Fruit fly (Drosophila melanogaster) whole organism, embryonic: Measurements from ENCODE around the gene CG34117.

Source experiments
- Atf3 ChIP-seq: fragments of 200-800 bp; sonication (Bioruptor generic); optimal IDR thresholded peaks from 3 replicates; lab custom pipeline; 2016; ENCODE audit warnings: missing biosample characterization, missing genetic modification characterization
- CG10979 ChIP-seq: fragments of 200-800 bp; sonication (Bioruptor generic); optimal IDR thresholded peaks from 2 replicates; lab custom pipeline; 2018; ENCODE audit warnings: missing biosample characterization, mild to moderate bottlenecking, missing genetic modification characterization, moderate library complexity
- CG14014 ChIP-seq: fragments of 200-800 bp; sonication (Bioruptor generic); IDR thresholded peaks from 2 replicates; pipeline ENCODE4 v1.3.6; 2022; ENCODE audit warnings: missing biosample characterization, missing genetic modification characterization
- CG14441 ChIP-seq: fragments of 200-800 bp; sonication (Bioruptor generic); IDR thresholded peaks from 2 replicates; pipeline ENCODE4 v1.3.6; 2022; ENCODE audit warnings: missing biosample characterization, missing genetic modification characterization
- CG14965 ChIP-seq: fragments of 200-800 bp; sonication (Bioruptor generic); optimal IDR thresholded peaks from 2 replicates; lab custom pipeline; 2016; ENCODE audit warnings: missing biosample characterization, missing genetic modification characterization, borderline replicate concordance
- CG15514 ChIP-seq: fragments of 200-800 bp; sonication (Bioruptor generic); optimal IDR thresholded peaks from 3 replicates; lab custom pipeline; 2017; ENCODE audit warnings: missing biosample characterization, missing genetic modification characterization, mild to moderate bottlenecking, moderate library complexity, missing genetic modification reagents
- CG15696 ChIP-seq: fragments of 200-800 bp; sonication (Bioruptor generic); optimal IDR thresholded peaks from 2 replicates; lab custom pipeline; 2019; ENCODE audit warnings: missing biosample characterization, mild to moderate bottlenecking, missing genetic modification characterization, moderate library complexity
- CG16779 ChIP-seq: fragments of 200-800 bp; sonication (Bioruptor generic); IDR thresholded peaks from 2 replicates; pipeline ENCODE4 v1.3.6; 2022; ENCODE audit warnings: missing biosample characterization, missing genetic modification characterization
- CG2129 ChIP-seq: fragments of 200-800 bp; sonication (Bioruptor generic); IDR thresholded peaks from 2 replicates; pipeline ENCODE4 v1.3.6; 2022; ENCODE audit warnings: missing biosample characterization, missing genetic modification characterization; ENCODE audit not compliant: partially characterized antibody
- CG32767 ChIP-seq: fragments of 200-800 bp; sonication (Bioruptor generic); IDR thresholded peaks from 2 replicates; pipeline ENCODE4 v1.3.6; 2022; ENCODE audit warnings: missing biosample characterization, missing genetic modification characterization
- CG33213 ChIP-seq: fragments of 200-800 bp; sonication (Bioruptor generic); optimal IDR thresholded peaks from 3 replicates; lab custom pipeline; 2016; ENCODE audit warnings: missing biosample characterization, missing genetic modification characterization
- CG3726 ChIP-seq: fragments of 200-800 bp; sonication (Bioruptor generic); IDR thresholded peaks from 3 replicates; pipeline ENCODE4, ENCODE4 v1.3.6; 2022; ENCODE audit warnings: missing biosample characterization, missing genetic modification characterization
- CG4617 ChIP-seq: fragments of 200-800 bp; sonication (Bioruptor generic); optimal IDR thresholded peaks from 3 replicates; lab custom pipeline; 2016; ENCODE audit warnings: missing biosample characterization, missing genetic modification characterization, borderline replicate concordance
- CG6175 ChIP-seq: fragments of 200-800 bp; sonication (Bioruptor generic); IDR thresholded peaks from 3 replicates; pipeline ENCODE4 v1.3.6; 2022; ENCODE audit warnings: missing biosample characterization, missing genetic modification characterization
- CG6654 ChIP-seq: fragments of 200-800 bp; sonication (Bioruptor generic); optimal IDR thresholded peaks from 2 replicates; lab custom pipeline; 2017; ENCODE audit warnings: missing biosample characterization, mild to moderate bottlenecking, missing genetic modification characterization
- CG6683 ChIP-seq: fragments of 200-800 bp; sonication (Bioruptor generic); optimal IDR thresholded peaks from 2 replicates; lab custom pipeline; 2017; ENCODE audit warnings: missing biosample characterization, mild to moderate bottlenecking, missing genetic modification characterization, missing genetic modification reagents
- CG7786 ChIP-seq: fragments of 200-800 bp; sonication (Bioruptor generic); optimal IDR thresholded peaks from 2 replicates; lab custom pipeline; 2016; ENCODE audit warnings: missing biosample characterization, missing genetic modification characterization
- CG9609 ChIP-seq: fragments of 200-800 bp; sonication (Bioruptor generic); optimal IDR thresholded peaks from 3 replicates; lab custom pipeline; 2016; ENCODE audit warnings: missing biosample characterization, missing genetic modification characterization
- CG9727 ChIP-seq: fragments of 200-800 bp; sonication (Bioruptor generic); optimal IDR thresholded peaks from 3 replicates; lab custom pipeline; 2017; ENCODE audit warnings: missing biosample characterization, mild to moderate bottlenecking, missing genetic modification characterization
- CG9932 ChIP-seq: fragments of 200-800 bp; sonication (Bioruptor generic); IDR thresholded peaks from 2 replicates; pipeline ENCODE4 v1.3.6; 2022; ENCODE audit warnings: missing biosample characterization, missing genetic modification characterization
- Dip2 ChIP-seq: fragments of 200-800 bp; sonication (Bioruptor generic); IDR thresholded peaks from 2 replicates; pipeline ENCODE4 v1.3.6; 2022; ENCODE audit warnings: missing biosample characterization, missing genetic modification characterization
- Elba2 ChIP-seq: fragments of 200-800 bp; sonication (Bioruptor generic); optimal IDR thresholded peaks from 3 replicates; lab custom pipeline; 2016; ENCODE audit warnings: missing biosample characterization, missing genetic modification characterization
- Ets97D ChIP-seq: fragments of 200-800 bp; sonication (Bioruptor generic); optimal IDR thresholded peaks from 3 replicates; lab custom pipeline; 2016; ENCODE audit warnings: missing biosample characterization, missing genetic modification characterization
- Gsc ChIP-seq: fragments of 200-800 bp; sonication (Bioruptor generic); IDR thresholded peaks from 2 replicates; pipeline ENCODE4 v1.3.6; 2022; ENCODE audit warnings: missing biosample characterization, missing genetic modification characterization
- HLH4C ChIP-seq: fragments of 200-800 bp; sonication (Bioruptor generic); IDR thresholded peaks from 3 replicates; pipeline ENCODE4 v1.3.6; 2022; ENCODE audit warnings: missing biosample characterization, missing genetic modification characterization; ENCODE audit not compliant: partially characterized antibody
- HmgZ ChIP-seq: fragments of 200-800 bp; sonication (Bioruptor generic); optimal IDR thresholded peaks from 2 replicates; lab custom pipeline; 2018; ENCODE audit warnings: missing biosample characterization, mild to moderate bottlenecking, missing genetic modification characterization
- Nf-YB ChIP-seq: fragments of 200-800 bp; sonication (Bioruptor generic); optimal IDR thresholded peaks from 3 replicates; lab custom pipeline; 2019; ENCODE audit warnings: missing biosample characterization, mild to moderate bottlenecking, missing genetic modification characterization, moderate library complexity
- Sin3A ChIP-seq: fragments of >200 bp; optimal IDR thresholded peaks from 2 replicates; lab custom pipeline; 2018
- Six4 ChIP-seq: fragments of 200-800 bp; sonication (Bioruptor generic); optimal IDR thresholded peaks from 2 replicates; lab custom pipeline; 2016; ENCODE audit warnings: missing biosample characterization, missing genetic modification characterization
- Usf ChIP-seq: fragments of 200-800 bp; sonication (Bioruptor generic); optimal IDR thresholded peaks from 2 replicates; lab custom pipeline; 2017; ENCODE audit warnings: missing genotype, missing biosample characterization, missing genetic modification characterization
- bigmax ChIP-seq: fragments of 200-800 bp; sonication (Bioruptor generic); optimal IDR thresholded peaks from 2 replicates; lab custom pipeline; 2018; ENCODE audit warnings: missing biosample characterization, mild to moderate bottlenecking, missing genetic modification characterization
- chinmo ChIP-seq: fragments of 200-800 bp; sonication (Bioruptor generic); IDR thresholded peaks from 4 replicates; pipeline ENCODE4 v1.3.6; 2022; ENCODE audit warnings: missing biosample characterization, missing genetic modification characterization; ENCODE audit not compliant: partially characterized antibody
- crp ChIP-seq, 2 experiments: fragments of 200-800 bp; sonication (Bioruptor generic); optimal IDR thresholded peaks; 2 replicates in 1 of 2; 3 replicates in 1 of 2; lab custom pipeline; 2017; ENCODE audit warnings: missing biosample characterization in 2 of 2, missing genetic modification characterization in 2 of 2, mild to moderate bottlenecking in 1 of 2, moderate library complexity in 1 of 2
- fu2 ChIP-seq: fragments of 200-800 bp; sonication (Bioruptor generic); optimal IDR thresholded peaks from 2 replicates; lab custom pipeline; 2016; ENCODE audit warnings: missing biosample characterization, missing genetic modification characterization
- h ChIP-seq: fragments of >200 bp; optimal IDR thresholded peaks from 2 replicates; lab custom pipeline; 2017
- jing ChIP-seq: fragments of 200-800 bp; sonication (Bioruptor generic); optimal IDR thresholded peaks from 2 replicates; lab custom pipeline; 2018; ENCODE audit warnings: missing biosample characterization, mild to moderate bottlenecking, missing genetic modification characterization
- kni ChIP-seq: fragments of 200-800 bp; sonication (Bioruptor generic); optimal IDR thresholded peaks from 3 replicates; lab custom pipeline; 2017; ENCODE audit warnings: mild to moderate bottlenecking, missing biosample characterization, missing genetic modification reagents, missing genetic modification characterization
- nau ChIP-seq: fragments of 200-800 bp; sonication (Bioruptor generic); optimal IDR thresholded peaks from 3 replicates; lab custom pipeline; 2017; ENCODE audit warnings: missing biosample characterization, mild to moderate bottlenecking, missing genetic modification characterization, missing genetic modification reagents
- nerfin-1 ChIP-seq: fragments of 200-800 bp; sonication (Bioruptor generic); optimal IDR thresholded peaks from 3 replicates; lab custom pipeline; 2019; ENCODE audit warnings: missing biosample characterization, mild to moderate bottlenecking, missing genetic modification characterization, moderate library complexity
- onecut ChIP-seq: fragments of 200-800 bp; sonication (Bioruptor generic); IDR thresholded peaks from 2 replicates; pipeline ENCODE4 v1.3.6; 2022; ENCODE audit warnings: missing biosample characterization, missing genetic modification characterization
- pho ChIP-seq: fragments of 200-800 bp; sonication (Bioruptor generic); optimal IDR thresholded peaks from 2 replicates; lab custom pipeline; 2016; ENCODE audit warnings: missing biosample characterization, missing genetic modification characterization
- phol ChIP-seq: fragments of 200-800 bp; sonication (Bioruptor generic); optimal IDR thresholded peaks from 3 replicates; lab custom pipeline; 2018; ENCODE audit warnings: missing biosample characterization, mild to moderate bottlenecking, missing genetic modification characterization, moderate library complexity
- pzg ChIP-seq: fragments of 200-800 bp; sonication (Bioruptor generic); optimal IDR thresholded peaks from 3 replicates; lab custom pipeline; 2018; ENCODE audit warnings: missing biosample characterization, mild to moderate bottlenecking, missing genetic modification characterization, moderate library complexity
- row ChIP-seq: fragments of 200-800 bp; sonication (Bioruptor generic); IDR thresholded peaks from 3 replicates; pipeline ENCODE4 v1.3.6; 2022; ENCODE audit warnings: missing biosample characterization, missing genetic modification characterization
- salm ChIP-seq: fragments of 200-800 bp; sonication (Bioruptor generic); optimal IDR thresholded peaks from 2 replicates; lab custom pipeline; 2018; ENCODE audit warnings: missing biosample characterization, mild to moderate bottlenecking, missing genetic modification characterization
- scrt ChIP-seq: fragments of 200-800 bp; sonication (Bioruptor generic); optimal IDR thresholded peaks from 2 replicates; lab custom pipeline; 2018; ENCODE audit warnings: missing biosample characterization, mild to moderate bottlenecking, missing genetic modification characterization, moderate library complexity
- slp2 ChIP-seq: fragments of 200-800 bp; sonication (Bioruptor generic); optimal IDR thresholded peaks from 2 replicates; lab custom pipeline; 2016; ENCODE audit warnings: missing biosample characterization, missing genetic modification characterization
- tll ChIP-seq, 2 experiments: fragments of 200-800 bp in 1 of 2; fragments of >200 bp in 1 of 2; sonication (Bioruptor generic) in 1 of 2; optimal IDR thresholded peaks; 2 replicates each; lab custom pipeline; 2017 to 2019; ENCODE audit warnings: missing biosample characterization in 2 of 2, missing genetic modification characterization in 2 of 2, mild to moderate bottlenecking in 1 of 2, moderate library complexity in 1 of 2
- unc-4 ChIP-seq: fragments of 200-800 bp; sonication (Bioruptor generic); IDR thresholded peaks from 2 replicates; pipeline ENCODE4 v1.3.6; 2022; ENCODE audit warnings: missing biosample characterization, missing genetic modification characterization; ENCODE audit not compliant: partially characterized antibody
- zfh1 ChIP-seq: fragments of 200-800 bp; sonication (Bioruptor generic); IDR thresholded peaks from 3 replicates; pipeline ENCODE4 v1.3.6; 2022; ENCODE audit warnings: missing biosample characterization, missing genetic modification characterization

Gene CG34117

dm6 chr3R:9417577-9418334 lies 17.9 kb upstream of the CG34117 start, which contains the start of gene ps (continued):
- TF ChIP-seq CG14965 (GFP tag; lab: Kevin White, UChicago): no peak
- no peak for TF ChIP-seq CG6175 (GFP tag; lab: Robert Waterston, UW)
- TF ChIP-seq crp (GFP tag; optimal IDR thresholded peaks at IDR 0.05; lab: Kevin White, UChicago): no peak
- TF ChIP-seq HmgZ: peak; percentile 23
- TF ChIP-seq Atf3 (GFP tag; lab: Kevin White, UChicago): no peak
- TF ChIP-seq CG32767 (GFP tag; lab: Robert Waterston, UW): no peak
- TF ChIP-seq CG10979 (tag; lab: Kevin White, UChicago): no peak
- TF ChIP-seq pzg (GFP tag; lab: Kevin White, UChicago): no peak
- no peak for TF ChIP-seq row
- TF ChIP-seq CG9609: no peak
- no peak for TF ChIP-seq CG6654 (GFP tag; lab: Kevin White, UChicago)
- TF ChIP-seq CG7786: no peak
- TF ChIP-seq Usf (GFP tag; lab: Kevin White, UChicago): no peak
- TF ChIP-seq chinmo (GFP tag; lab: Robert Waterston, UW): no peak
- TF ChIP-seq salm (tag; lab: Kevin White, UChicago): no peak
- no peak for TF ChIP-seq CG16779 (GFP tag; lab: Robert Waterston, UW)
- TF ChIP-seq jing (GFP tag; lab: Kevin White, UChicago): no peak
- no peak for TF ChIP-seq CG15696
- no peak for TF ChIP-seq unc-4 (GFP tag; lab: Robert Waterston, UW)
- TF ChIP-seq nerfin-1: peak; percentile 98
- TF ChIP-seq CG2129 (GFP tag; lab: Robert Waterston, UW): no peak
- TF ChIP-seq bigmax (GFP tag; lab: Kevin White, UChicago): no peak
- no peak for TF ChIP-seq CG9932 (GFP tag; lab: Robert Waterston, UW)
- TF ChIP-seq phol (tag; lab: Kevin White, UChicago): no peak
- TF ChIP-seq Six4 (GFP tag; lab: Kevin White, UChicago): no peak
- no peak for TF ChIP-seq zfh1 (GFP tag; lab: Robert Waterston, UW)
- no peak for TF ChIP-seq tll (GFP tag; optimal IDR thresholded peaks at IDR 0.05; lab: Kevin White, UChicago)
- no peak for TF ChIP-seq Sin3A
- no peak for TF ChIP-seq fu2 (GFP tag; lab: Kevin White, UChicago)
- TF ChIP-seq CG6683 (GFP tag; lab: Kevin White, UChicago): no peak
- no peak for TF ChIP-seq CG14441 (GFP tag; lab: Robert Waterston, UW)
- peak; percentile 91 for TF ChIP-seq kni (GFP tag; lab: Kevin White, UChicago)
- TF ChIP-seq Elba2 (GFP tag; lab: Kevin White, UChicago): no peak
- TF ChIP-seq CG9727 (GFP tag; lab: Kevin White, UChicago): no peak
- no peak for TF ChIP-seq Nf-YB
- no peak for TF ChIP-seq HLH4C (GFP tag; lab: Robert Waterston, UW)
- TF ChIP-seq scrt (GFP tag; lab: Kevin White, UChicago): peak; percentile 44
- TF ChIP-seq Dip2: no peak
- no peak for TF ChIP-seq CG4617 (GFP tag; lab: Kevin White, UChicago)
- TF ChIP-seq CG33213: no peak
- no peak for TF ChIP-seq CG3726 (GFP tag; lab: Robert Waterston, UW)
- TF ChIP-seq pho: no peak
- TF ChIP-seq slp2 (GFP tag; lab: Kevin White, UChicago): no peak
- TF ChIP-seq CG15514: no peak
- no peak for TF ChIP-seq h (lab: Kevin White, UChicago)
- TF ChIP-seq onecut: 0 out of 2 replicates have a peak, but pooled peaks have one; percentile 28
- TF ChIP-seq nau (GFP tag; lab: Kevin White, UChicago): no peak
- no peak for TF ChIP-seq Gsc (GFP tag; lab: Robert Waterston, UW)
- TF ChIP-seq CG14014 (GFP tag; lab: Robert Waterston, UW): no peak
- TF ChIP-seq Ets97D: no peak
